Fruit fly (Drosophila melanogaster) whole organism, prepupa: ENCODE results near the gene Karybeta3.

ENCODE experiments used
- CG4318 ChIP-seq: fragments of 200-800 bp; sonication (Bioruptor generic); optimal IDR thresholded peaks from 3 replicates; lab custom pipeline; 2017; ENCODE audit warnings: missing biosample characterization, mild to moderate bottlenecking, missing genetic modification characterization
- CG6276 ChIP-seq: fragments of 200-800 bp; sonication (Bioruptor generic); optimal IDR thresholded peaks from 2 replicates; lab custom pipeline; 2017; ENCODE audit warnings: missing biosample characterization, mild to moderate bottlenecking, missing genetic modification characterization
- CG6854 ChIP-seq: fragments of 200-800 bp; sonication (Bioruptor generic); optimal IDR thresholded peaks from 2 replicates; lab custom pipeline; 2017; ENCODE audit warnings: missing biosample characterization, mild to moderate bottlenecking, missing genetic modification characterization
- Sox14 ChIP-seq: fragments of 200-800 bp; sonication (Bioruptor generic); optimal IDR thresholded peaks from 3 replicates; lab custom pipeline; 2016; ENCODE audit warnings: missing biosample characterization, missing genetic modification characterization

DNA sequence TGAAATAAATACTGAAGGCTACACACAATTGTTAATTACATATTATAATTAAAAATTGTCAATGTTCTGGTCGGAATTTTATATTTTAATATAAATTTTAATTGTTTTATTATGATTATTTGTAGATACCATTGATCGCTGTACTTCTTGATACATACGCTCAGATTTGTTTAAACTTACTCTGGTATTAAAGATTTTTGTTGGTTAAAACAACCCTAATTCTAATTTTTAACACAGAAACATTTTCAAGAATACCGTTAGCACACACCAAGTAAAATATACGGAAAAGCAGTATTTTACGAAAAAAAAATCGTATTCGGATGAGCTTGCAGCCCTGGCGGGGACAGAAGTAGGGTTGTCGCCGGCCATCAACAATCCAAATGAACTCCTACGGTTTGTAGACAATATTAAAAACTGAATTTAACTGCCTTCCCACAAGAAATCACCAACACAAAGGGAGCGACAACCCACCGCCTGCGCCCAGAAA, 7.3 kb upstream of the Karybeta3 start, which contains the start of the genes CG9775, MED31 and slx1:
- no peak for TF ChIP-seq CG6276
- peak; percentile 80 for TF ChIP-seq CG4318 (GFP tag; lab: Kevin White, UChicago)
- peak; percentile 67 for TF ChIP-seq Sox14 (GFP tag; lab: Kevin White, UChicago)
- TF ChIP-seq CG6854 (GFP tag; lab: Kevin White, UChicago) = no peak
